Worm (Caenorhabditis elegans) whole organism, mixed stage, embryonic: Measurements from ENCODE around the gene cdh-9.

ENCODE experiments used
- ceh-83 ChIP-seq: fragments of 200-800 bp; sonication (Bioruptor generic); optimal IDR thresholded peaks from 2 replicates; lab custom pipeline; 2018; ENCODE audit warnings: mild to moderate bottlenecking, missing genetic modification characterization, missing compliant biosample characterization
- ces-1 ChIP-seq: fragments of 150-350 bp; optimal IDR thresholded peaks from 2 replicates; lab custom pipeline; 2014; ENCODE audit warnings: missing biosample characterization, missing genetic modification reagents, missing genetic modification characterization
- elt-3 ChIP-seq: fragments of 150-350 bp; optimal IDR thresholded peaks from 2 replicates; lab custom pipeline; 2014; ENCODE audit warnings: missing biosample characterization, missing genetic modification characterization
- ham-2 ChIP-seq: fragments of 200-800 bp; sonication (Bioruptor generic); optimal IDR thresholded peaks from 2 replicates; lab custom pipeline; 2018; ENCODE audit warnings: mild to moderate bottlenecking, missing genetic modification characterization, missing compliant biosample characterization
- lin-13 ChIP-seq: fragments of 150-350 bp; optimal IDR thresholded peaks from 2 replicates; lab custom pipeline; 2014; ENCODE audit warnings: missing biosample characterization, missing genetic modification characterization
- lsy-2 ChIP-seq: fragments of 150-350 bp; optimal IDR thresholded peaks from 2 replicates; lab custom pipeline; 2014; ENCODE audit warnings: missing biosample characterization, missing genetic modification characterization
- mab-5 ChIP-seq: fragments of 150-350 bp; optimal IDR thresholded peaks from 2 replicates; lab custom pipeline; 2014; ENCODE audit warnings: missing biosample characterization, missing genetic modification characterization
- mls-2 ChIP-seq: sonication (generic microtip); optimal IDR thresholded peaks from 2 replicates; lab custom pipeline; 2016; ENCODE audit warnings: mild to moderate bottlenecking, missing genetic modification characterization, moderate library complexity, missing compliant biosample characterization
- nhr-28 ChIP-seq: fragments of 150-350 bp; optimal IDR thresholded peaks from 2 replicates; lab custom pipeline; 2014; ENCODE audit warnings: missing biosample characterization, missing genetic modification characterization
- nhr-76 ChIP-seq: sonication (generic microtip); optimal IDR thresholded peaks from 2 replicates; lab custom pipeline; 2017; ENCODE audit warnings: missing biosample characterization, missing genetic modification characterization
- pha-4 ChIP-seq: fragments of 150-350 bp; optimal IDR thresholded peaks from 2 replicates; lab custom pipeline; 2018; ENCODE audit warnings: missing biosample characterization, missing genetic modification reagents, missing genetic modification characterization
- snpc-4 ChIP-seq: fragments of 150-350 bp; optimal IDR thresholded peaks from 2 replicates; lab custom pipeline; 2014; ENCODE audit warnings: missing biosample characterization, missing genetic modification characterization
- zip-8 ChIP-seq: fragments of 150-350 bp; optimal IDR thresholded peaks from 2 replicates; lab custom pipeline; 2014; ENCODE audit warnings: missing biosample characterization, missing genetic modification characterization
- ztf-11 ChIP-seq: fragments of 150-350 bp; optimal IDR thresholded peaks from 2 replicates; lab custom pipeline; 2014; ENCODE audit warnings: missing biosample characterization, missing genetic modification characterization

ce11 chrX:16604566-16604965, 9.5 kb downstream of the cdh-9 start:
- no peak for TF ChIP-seq lin-13
- TF ChIP-seq ceh-83 (GFP tag; lab: Kevin White, UChicago), result peak; percentile 79
- TF ChIP-seq elt-3, result no peak
- no peak for TF ChIP-seq snpc-4 (tag; lab: Kevin White, UChicago)
- no peak for TF ChIP-seq mab-5 (tag; lab: Kevin White, UChicago)
- TF ChIP-seq nhr-76 (tag; lab: Kevin White, UChicago), result no peak
- peak; percentile 61 for TF ChIP-seq mls-2 (tag; lab: Kevin White, UChicago)
- no peak for TF ChIP-seq pha-4 (tag; lab: Kevin White, UChicago)
- no peak for TF ChIP-seq ztf-11
- TF ChIP-seq ces-1 (GFP tag; lab: Kevin White, UChicago), result peak; percentile 38
- TF ChIP-seq nhr-28 (tag; lab: Kevin White, UChicago), result no peak
- no peak for TF ChIP-seq lsy-2 (tag; lab: Kevin White, UChicago)
- TF ChIP-seq ham-2, result peak; percentile 29
- TF ChIP-seq zip-8 (tag; lab: Kevin White, UChicago), result no peak
